Fruit fly (Drosophila melanogaster): ENCODE measurements around the gene RpL9.

DNA sequence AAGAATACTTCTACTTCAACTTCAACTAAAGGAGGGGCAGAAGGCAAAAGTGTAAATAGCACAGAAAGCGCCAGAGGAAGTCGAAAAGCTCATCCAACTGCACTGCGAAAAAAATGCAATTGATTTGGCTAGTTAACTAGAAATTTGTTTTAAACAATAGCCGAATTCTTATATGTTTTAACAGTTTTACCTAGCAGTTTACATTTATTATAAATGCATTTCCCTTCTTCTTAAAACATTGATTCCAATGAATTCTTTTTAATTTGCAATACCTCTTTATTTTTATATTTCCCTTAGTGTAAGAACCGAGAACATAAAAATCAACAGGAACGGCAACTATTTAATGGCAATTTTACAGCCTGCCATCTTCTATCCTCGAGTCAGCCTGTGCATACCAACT lies 44.3 kb upstream of the RpL9 start:
- no peak for TF ChIP-seq CG34367 (tag; optimal IDR thresholded peaks at IDR 0.05)
- peak; percentile 70 for TF ChIP-seq CG14655 (GFP tag; optimal IDR thresholded peaks at IDR 0.05)
- no peak for TF ChIP-seq CG10348 (GFP tag; IDR thresholded peaks at IDR 0.05)
- no peak for TF ChIP-seq CG32121 (GFP tag; IDR thresholded peaks at IDR 0.05)
